Fruit fly (Drosophila melanogaster) whole organism, prepupa: ENCODE results near the gene CG13471.

Experiments used
- CG4318 ChIP-seq: fragments of 200-800 bp; sonication (Bioruptor generic); optimal IDR thresholded peaks from 3 replicates; lab custom pipeline; 2017; ENCODE audit warnings: missing biosample characterization, mild to moderate bottlenecking, missing genetic modification characterization
- Hr39 ChIP-seq: fragments of 200-800 bp; sonication (Bioruptor generic); optimal IDR thresholded peaks from 2 replicates; lab custom pipeline; 2016; ENCODE audit warnings: missing biosample characterization, missing genetic modification characterization
- lz ChIP-seq: fragments of 200-800 bp; sonication (Bioruptor generic); optimal IDR thresholded peaks from 3 replicates; lab custom pipeline; 2016; ENCODE audit warnings: missing biosample characterization, missing genetic modification characterization
- salr ChIP-seq, 2 experiments: fragments of 200-800 bp; sonication (Bioruptor generic); optimal IDR thresholded peaks; 3 replicates each; lab custom pipeline; 2016 to 2018; ENCODE audit warnings: missing biosample characterization in 2 of 2, missing genetic modification characterization in 2 of 2, mild to moderate bottlenecking in 1 of 2

dm6 chr3L:14697005-14697404 lies 36.3 kb downstream of the CG13471 start, which contains the start of gene CG13474:
- TF ChIP-seq lz (GFP tag; lab: Kevin White, UChicago) = no peak
- no peak for TF ChIP-seq Hr39 (GFP tag; lab: Kevin White, UChicago)
- no peak for TF ChIP-seq salr (GFP tag; optimal IDR thresholded peaks at IDR 0.05; lab: Kevin White, UChicago)
- no peak for TF ChIP-seq CG4318 (GFP tag; lab: Kevin White, UChicago)
